Worm (Caenorhabditis elegans): ENCODE measurements around the gene sec-16A.1.

DNA sequence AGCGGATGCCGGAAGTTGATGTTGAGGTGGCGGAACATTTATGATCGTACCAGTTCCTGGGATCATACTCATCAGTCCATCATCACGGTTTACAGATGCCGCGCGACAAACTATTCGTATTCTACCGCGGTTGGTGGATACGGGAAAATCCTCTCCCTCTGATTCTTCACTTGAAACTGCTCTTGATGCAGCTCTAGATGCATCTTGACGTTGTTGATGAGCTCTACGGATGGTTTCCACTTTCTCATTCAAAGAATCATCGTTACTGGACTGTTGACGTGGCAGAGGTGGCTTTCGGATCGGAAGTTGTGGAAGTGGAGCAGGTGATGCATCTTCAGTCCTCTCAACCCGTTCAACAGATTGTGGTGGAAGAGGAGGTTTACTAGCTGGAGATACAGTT lies 23.5 kb downstream of the sec-16A.1 start:
- TF ChIP-seq ama-1 (optimal IDR thresholded peaks at IDR 0.05) (no peak), hmbx-1 (tag; optimal IDR thresholded peaks at IDR 0.05) (no peak), B0310.2 (tag; optimal IDR thresholded peaks at IDR 0.05) (no peak), sea-1 (GFP tag; conservative IDR thresholded peaks at IDR 0.05) (no peak), F13C5.2 (tag; optimal IDR thresholded peaks at IDR 0.05) (no peak), hnd-1 (tag; optimal IDR thresholded peaks at IDR 0.05) (no peak), ceh-13 (GFP tag; optimal IDR thresholded peaks at IDR 0.05) (no peak), tra-4 (tag; optimal IDR thresholded peaks at IDR 0.05) (no peak), flt-1 (GFP tag; IDR thresholded peaks at IDR 0.05) (no peak), ceh-36 (tag; optimal IDR thresholded peaks at IDR 0.05) (no peak), scrt-1 (GFP tag; IDR thresholded peaks at IDR 0.05) (no peak), tbx-37 (GFP tag; conservative IDR thresholded peaks at IDR 0.05) (no peak), hmg-4 (GFP tag; optimal IDR thresholded peaks at IDR 0.05) (no peak), aly-1 (tag; optimal IDR thresholded peaks at IDR 0.05) (no peak)
